Worm (Caenorhabditis elegans) whole organism, early embryonic: ENCODE measurements around the gene F14F3.4.

ENCODE experiments used
- B0310.2 ChIP-seq: sonication (generic microtip); optimal IDR thresholded peaks from 2 replicates; lab custom pipeline; 2016; ENCODE audit warnings: mild to moderate bottlenecking, missing genetic modification characterization, missing compliant biosample characterization
- F13C5.2 ChIP-seq: sonication (generic microtip); optimal IDR thresholded peaks from 2 replicates; lab custom pipeline; 2017; ENCODE audit warnings: mild to moderate bottlenecking, missing genetic modification characterization, inconsistent platforms, missing compliant biosample characterization
- ama-1 ChIP-seq: fragments of 150-350 bp; optimal IDR thresholded peaks from 2 replicates; lab custom pipeline; 2014
- ceh-36 ChIP-seq: sonication (generic microtip); optimal IDR thresholded peaks from 2 replicates; lab custom pipeline; 2016; ENCODE audit warnings: missing genetic modification characterization, inconsistent platforms, missing compliant biosample characterization
- flt-1 ChIP-seq: fragments of 200-800 bp; sonication (Bioruptor generic); IDR thresholded peaks from 2 replicates; pipeline ENCODE4 v1.3.6; 2022; ENCODE audit warnings: missing genetic modification characterization, missing compliant biosample characterization
- hmbx-1 ChIP-seq: sonication (generic microtip); optimal IDR thresholded peaks from 2 replicates; lab custom pipeline; 2016; ENCODE audit warnings: mild to moderate bottlenecking, missing genetic modification characterization, missing compliant biosample characterization
- hmg-4 ChIP-seq: fragments of 200-800 bp; sonication (Bioruptor generic); optimal IDR thresholded peaks from 2 replicates; lab custom pipeline; 2018; ENCODE audit warnings: mild to moderate bottlenecking, missing genetic modification characterization, missing compliant biosample characterization

ce11 chrX:10555189-10555964 lies 34.2 kb upstream of the F14F3.4 start, which contains the start of gene syd-2:
- TF ChIP-seq hmg-4 (peak; percentile 96), ama-1 (no peak), B0310.2 (tag; lab: Kevin White, UChicago) (no peak), flt-1 (GFP tag; lab: Robert Waterston, UW) (no peak; the same call in 1 of the 2 replicates), ceh-36 (tag; lab: Kevin White, UChicago) (no peak), hmbx-1 (tag; lab: Kevin White, UChicago) (no peak), F13C5.2 (tag; lab: Kevin White, UChicago) (peak; percentile 74)
